Worm (Caenorhabditis elegans): ENCODE results near the gene nono-1.

nono-1 gene

ce11 chrIII:5999629-6000028, 41.6 kb upstream of the nono-1 start:
- no peak for TF ChIP-seq F55B11.4 (tag; optimal IDR thresholded peaks at IDR 0.05; ENCODE audit: borderline replicate concordance, insufficient read depth)
- TF ChIP-seq nhr-120 (GFP tag; IDR thresholded peaks at IDR 0.05): no peak
- no peak for TF ChIP-seq ztf-22 (GFP tag; optimal IDR thresholded peaks at IDR 0.05)
- no peak for TF ChIP-seq Y95B8A.8 (GFP tag; IDR thresholded peaks at IDR 0.05)
- TF ChIP-seq bed-1 (GFP tag; IDR thresholded peaks at IDR 0.05): no peak
- no peak for TF ChIP-seq cebp-1 (GFP tag; IDR thresholded peaks at IDR 0.05)
- peak; percentile 34 for TF ChIP-seq cebp-1 (tag; optimal IDR thresholded peaks at IDR 0.05)
- no peak for TF ChIP-seq F23B12.7 (tag; optimal IDR thresholded peaks at IDR 0.05; ENCODE audit: insufficient read depth)
- TF ChIP-seq snpc-3.4 (tag; optimal IDR thresholded peaks at IDR 0.05): no peak
- TF ChIP-seq sptf-2 (GFP tag; optimal IDR thresholded peaks at IDR 0.05): no peak
- TF ChIP-seq nhr-179 (tag; optimal IDR thresholded peaks at IDR 0.05): no peak
- peak; percentile 6 for TF ChIP-seq lin-40 (tag; optimal IDR thresholded peaks at IDR 0.05)
- TF ChIP-seq K12H6.12 (tag; optimal IDR thresholded peaks at IDR 0.05): peak; percentile 35

ce11 chrIII:5998640-5999039, 40.6 kb upstream of the nono-1 start:
- TF ChIP-seq gei-17 (GFP tag; optimal IDR thresholded peaks at IDR 0.05) (no peak), zfh-2 (GFP tag; conservative IDR thresholded peaks at IDR 0.05) (0 out of 2 replicates have a peak, but pooled peaks have one; percentile 18)

ce11 chrIII:5992913-5993312, 34.9 kb upstream of the nono-1 start, which contains the start of gene T04C9.1:
TSS of gene T04C9.1 (plus strand) at chrIII:5993213.
- no peak for TF ChIP-seq hmg-20 (GFP tag; IDR thresholded peaks at IDR 0.05)
- TF ChIP-seq T07F8.4 (tag; optimal IDR thresholded peaks at IDR 0.05): no peak
- no peak for TF ChIP-seq K11D2.4 (GFP tag; IDR thresholded peaks at IDR 0.05)
- no peak for TF ChIP-seq Y53G8AR.9 (GFP tag; conservative IDR thresholded peaks at IDR 0.05)
- TF ChIP-seq mel-28 (tag; optimal IDR thresholded peaks at IDR 0.05; ENCODE audit: borderline replicate concordance): no peak
- TF ChIP-seq zfh-2 (GFP tag; conservative IDR thresholded peaks at IDR 0.05): no peak
- no peak for TF ChIP-seq aptf-3 (GFP tag; IDR thresholded peaks at IDR 0.05)
- no peak for TF ChIP-seq tlf-1 (GFP tag; optimal IDR thresholded peaks at IDR 0.05)

- no peak for TF ChIP-seq hlh-12 (tag; optimal IDR thresholded peaks at IDR 0.05)
- no peak for TF ChIP-seq snpc-1.3 (tag; optimal IDR thresholded peaks at IDR 0.05; ENCODE audit: insufficient read depth)
Measured at ce11 chrIII:5992043-5992442, 34.0 kb upstream of the nono-1 start.

ce11 chrIII:5991142-5991930, 33.3 kb upstream of the nono-1 start, which contains the start of gene T04C9.2:
TSS of gene T04C9.2 (plus strand) at chrIII:5991880.
- TF ChIP-seq let-607 (tag; optimal IDR thresholded peaks at IDR 0.05) (peak in 1 of 2 experiments; percentile 29), cebp-1 (GFP tag; IDR thresholded peaks at IDR 0.05) (no peak), cebp-1 (tag; optimal IDR thresholded peaks at IDR 0.05) (peak; percentile 44), ztf-25 (GFP tag; IDR thresholded peaks at IDR 0.05) (no peak), nhr-80 (tag; optimal IDR thresholded peaks at IDR 0.05) (peak; percentile 45), tbp1 (GFP tag; optimal IDR thresholded peaks at IDR 0.05) (no peak), C06A6.2 (GFP tag; conservative IDR thresholded peaks at IDR 0.05) (no peak), lin-54 (GFP tag; optimal IDR thresholded peaks at IDR 0.05) (no peak), bed-2 (GFP tag; IDR thresholded peaks at IDR 0.05) (no peak)
